Worm (Caenorhabditis elegans) whole organism, L2 larva: ENCODE results near the gene M03A8.3.

Experiments used
- egl-27 ChIP-seq: sonication (generic microtip); optimal IDR thresholded peaks from 3 replicates; lab custom pipeline; 2017; ENCODE audit warnings: missing biosample characterization, missing genetic modification reagents, missing genetic modification characterization
- mdl-1 ChIP-seq, 2 experiments: fragments of 150-350 bp in 1 of 2; sonication (generic microtip) in 1 of 2; optimal IDR thresholded peaks; 2 replicates each; lab custom pipeline; 2017; ENCODE audit warnings: missing biosample characterization in 2 of 2, missing genetic modification characterization in 2 of 2

DNA sequence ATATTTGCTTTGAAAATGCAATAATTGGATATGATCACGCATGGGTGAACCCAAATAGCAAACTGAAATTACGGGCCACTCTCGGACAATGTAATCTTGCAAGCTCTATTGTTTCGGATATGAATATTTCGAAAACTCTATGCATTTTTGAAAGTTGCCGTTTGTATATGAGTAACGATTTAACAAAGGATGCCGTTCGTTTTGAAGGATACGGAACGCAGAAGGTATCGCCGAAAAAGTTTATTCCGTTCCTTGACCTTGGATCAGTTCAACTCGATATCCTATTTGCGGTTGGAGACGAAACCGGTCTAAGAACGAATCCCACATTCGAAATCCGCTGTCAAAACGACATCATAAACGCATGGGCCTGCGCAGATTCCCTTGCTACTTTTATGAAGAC lies 13.2 kb downstream of the M03A8.3 start:
- TF ChIP-seq egl-27 (tag; lab: Kevin White, UChicago) (no peak), mdl-1 (tag; optimal IDR thresholded peaks at IDR 0.05; lab: Kevin White, UChicago) (no peak)
